ENCODE assay signal across 7 worm cellular contexts in the genomic region with DNA sequence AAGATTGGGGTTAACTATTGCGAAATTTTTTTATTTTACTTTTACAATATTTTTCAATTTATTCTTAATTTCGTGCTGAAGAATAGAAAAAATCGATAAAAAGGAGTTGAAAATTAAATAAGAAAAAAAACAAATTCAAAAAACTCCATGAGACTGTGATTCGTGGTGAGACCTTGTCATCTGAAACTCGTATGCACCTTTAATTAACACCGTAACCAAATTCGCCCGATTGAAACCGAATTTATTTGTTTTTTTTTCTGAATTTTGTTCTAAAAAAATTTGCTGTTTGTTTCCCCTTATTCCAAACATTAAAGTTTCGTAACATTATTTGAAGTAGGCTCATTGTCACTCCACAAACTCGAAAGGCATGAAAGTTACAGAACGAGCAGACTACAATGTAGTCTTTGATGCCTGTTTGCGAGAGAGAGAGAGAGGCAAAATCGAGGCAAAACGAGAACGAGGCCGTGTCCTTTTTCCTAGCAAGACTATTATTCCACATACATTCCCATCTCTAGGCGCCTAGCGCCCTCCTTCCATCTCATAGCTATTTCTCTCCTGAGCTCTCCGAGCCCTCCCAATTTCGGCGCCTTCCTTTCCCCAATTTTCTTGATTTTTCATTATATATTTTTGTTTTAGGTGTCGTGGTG.
TF ChIP-seq lines count a peak whose summit lies in the region.

A gene (plus strand): TSS at position 630 of the 647 bp plus-strand sequence.

TF ChIP-seq in whole organism, L1 larva, 84 proteins besides CTCF, POLR2A, EP300 and RAD21:
- TF ChIP-seq lin-14 (GFP tag; optimal IDR thresholded peaks at IDR 0.05; lab: Kevin White, UChicago): peak; percentile 47
- TF ChIP-seq ceh-82 (tag; optimal IDR thresholded peaks at IDR 0.05; lab: Kevin White, UChicago): peak in 1 of 3 experiments; percentile 18
- no peak for TF ChIP-seq efl-1 (optimal IDR thresholded peaks at IDR 0.05; lab: Kevin White, UChicago)
- peak in 1 of 2 experiments; percentile 53 for TF ChIP-seq efl-1 (GFP tag; optimal IDR thresholded peaks at IDR 0.05 in 1 of 2; lab: Kevin White, UChicago)
- peak in 1 of 2 experiments; percentile 2 for TF ChIP-seq lsy-2 (tag; optimal IDR thresholded peaks at IDR 0.05; lab: Kevin White, UChicago)
- no peak for TF ChIP-seq egl-13 (tag; optimal IDR thresholded peaks at IDR 0.05; lab: Kevin White, UChicago)
- TF ChIP-seq nhr-47 (tag; optimal IDR thresholded peaks at IDR 0.05; lab: Kevin White, UChicago): peak; percentile 23
- peak; percentile 17 for TF ChIP-seq snu-23 (GFP tag; optimal IDR thresholded peaks at IDR 0.05; lab: Kevin White, UChicago)
- TF ChIP-seq nhr-20 (tag; optimal IDR thresholded peaks at IDR 0.05; lab: Kevin White, UChicago): peak; percentile 79
- no peak for TF ChIP-seq C34B4.2 (tag; optimal IDR thresholded peaks at IDR 0.05; lab: Kevin White, UChicago)

TF ChIP-seq in whole organism, L2 larva, 48 proteins besides CTCF, POLR2A, EP300 and RAD21 (continues in another document):
- TF ChIP-seq ZK546.5 (tag; optimal IDR thresholded peaks at IDR 0.05; lab: Kevin White, UChicago) (no peak), peb-1 (tag; optimal IDR thresholded peaks at IDR 0.05; lab: Kevin White, UChicago) (no peak), alr-1 (tag; optimal IDR thresholded peaks at IDR 0.05; lab: Kevin White, UChicago) (no peak), unc-39 (tag; optimal IDR thresholded peaks at IDR 0.05; lab: Kevin White, UChicago) (no peak), nhr-129 (tag; optimal IDR thresholded peaks at IDR 0.05; lab: Kevin White, UChicago) (peak; percentile 60), ztf-11 (tag; optimal IDR thresholded peaks at IDR 0.05; lab: Kevin White, UChicago) (no peak), sma-9 (GFP tag; optimal IDR thresholded peaks at IDR 0.05; lab: Kevin White, UChicago) (no peak), sma-9 (tag; optimal IDR thresholded peaks at IDR 0.05; lab: Kevin White, UChicago) (no peak), nhr-23 (tag; optimal IDR thresholded peaks at IDR 0.05; lab: Kevin White, UChicago) (no peak), mdl-1 (tag; optimal IDR thresholded peaks at IDR 0.05; lab: Kevin White, UChicago) (no peak), sem-4 (tag; optimal IDR thresholded peaks at IDR 0.05; lab: Kevin White, UChicago) (no peak), R02D3.7 (tag; optimal IDR thresholded peaks at IDR 0.05; lab: Kevin White, UChicago) (no peak), nhr-11 (tag; optimal IDR thresholded peaks at IDR 0.05; lab: Kevin White, UChicago) (no peak)

TF ChIP-seq in whole organism, L3 larva, 47 proteins besides CTCF, POLR2A, EP300 and RAD21:
- no peak for TF ChIP-seq nhr-76 (tag; optimal IDR thresholded peaks at IDR 0.05; lab: Kevin White, UChicago)
- peak; percentile 26 for TF ChIP-seq nfya-1 (tag; optimal IDR thresholded peaks at IDR 0.05; lab: Kevin White, UChicago; ENCODE audit: insufficient read depth)
- TF ChIP-seq skn-1 (tag; optimal IDR thresholded peaks at IDR 0.05; lab: Kevin White, UChicago): peak; percentile 3
- peak; percentile 72 for TF ChIP-seq lin-39 (tag; optimal IDR thresholded peaks at IDR 0.05; lab: Kevin White, UChicago)
- peak; percentile 35 for TF ChIP-seq hmg-11 (tag; optimal IDR thresholded peaks at IDR 0.05; lab: Kevin White, UChicago)

TF ChIP-seq in whole organism, L4 larva, 104 proteins besides CTCF, POLR2A, EP300 and RAD21 (continues in another document):
- no peak for TF ChIP-seq mxl-2 (GFP tag; conservative IDR thresholded peaks at IDR 0.05; lab: Robert Waterston, UW)
- no peak for TF ChIP-seq ceh-62 (tag; optimal IDR thresholded peaks at IDR 0.05; lab: Kevin White, UChicago)
- no peak for TF ChIP-seq mxl-3 (GFP tag; optimal IDR thresholded peaks at IDR 0.05; lab: Kevin White, UChicago)
- TF ChIP-seq lsy-2 (tag; optimal IDR thresholded peaks at IDR 0.05; lab: Kevin White, UChicago): peak in 1 of 2 experiments; percentile 6
- TF ChIP-seq nhr-28 (tag; optimal IDR thresholded peaks at IDR 0.05; lab: Kevin White, UChicago): no peak
- TF ChIP-seq zag-1 (tag; optimal IDR thresholded peaks at IDR 0.05; lab: Kevin White, UChicago): no peak
- TF ChIP-seq unc-62 (GFP tag; optimal IDR thresholded peaks at IDR 0.05 in 1 of 2; lab: Kevin White, UChicago): peak in 1 of 2 experiments; percentile 49
- no peak for TF ChIP-seq unc-62 (tag; optimal IDR thresholded peaks at IDR 0.05; lab: Kevin White, UChicago)
- TF ChIP-seq nhr-10 (tag; optimal IDR thresholded peaks at IDR 0.05; lab: Kevin White, UChicago): no peak
- TF ChIP-seq daf-16 (GFP tag; optimal IDR thresholded peaks at IDR 0.05; lab: Kevin White, UChicago): no peak
- TF ChIP-seq daf-16 (tag; optimal IDR thresholded peaks at IDR 0.05; lab: Kevin White, UChicago): peak; percentile 10
- TF ChIP-seq skn-1 (tag; optimal IDR thresholded peaks at IDR 0.05; lab: Kevin White, UChicago): no peak
- TF ChIP-seq aha-1 (tag; lab: Kevin White, UChicago): no peak
- TF ChIP-seq nhr-42 (GFP tag; IDR thresholded peaks at IDR 0.05; lab: Robert Waterston, UW): no peak
- no peak for TF ChIP-seq nhr-48 (tag; optimal IDR thresholded peaks at IDR 0.05; lab: Kevin White, UChicago)

TF ChIP-seq in whole organism, late embryonic, 69 proteins besides CTCF, POLR2A, EP300 and RAD21:
- TF ChIP-seq fkh-6 (tag; optimal IDR thresholded peaks at IDR 0.05; lab: Kevin White, UChicago) (no peak), odd-2 (tag; optimal IDR thresholded peaks at IDR 0.05; lab: Kevin White, UChicago) (no peak), ceh-19 (GFP tag; optimal IDR thresholded peaks at IDR 0.05; lab: Kevin White, UChicago) (no peak), unc-42 (tag; optimal IDR thresholded peaks at IDR 0.05; lab: Kevin White, UChicago) (peak; percentile 37)

TF ChIP-seq in whole organism, mixed stage, embryonic, 35 proteins besides CTCF, POLR2A, EP300 and RAD21:
- peak; percentile 19 for TF ChIP-seq ces-1 (GFP tag; optimal IDR thresholded peaks at IDR 0.05; lab: Kevin White, UChicago)
- no peak for TF ChIP-seq lin-13 (tag; optimal IDR thresholded peaks at IDR 0.05; lab: Kevin White, UChicago)
TF ChIP-seq in whole organism, mixed stage, embryonic: peak in this region for 1.

TF ChIP-seq in whole organism, young adult, 124 proteins besides CTCF, POLR2A, EP300 and RAD21:
- TF ChIP-seq T07F8.4 (tag; optimal IDR thresholded peaks at IDR 0.05; lab: Kevin White, UChicago) (no peak), lsl-1 (GFP tag; optimal IDR thresholded peaks at IDR 0.05; lab: Kevin White, UChicago) (peak; percentile 77), snpc-1.3 (tag; optimal IDR thresholded peaks at IDR 0.05; lab: Kevin White, UChicago; ENCODE audit: insufficient read depth) (peak; percentile 15), D2030.7 (GFP tag; IDR thresholded peaks at IDR 0.05; lab: Robert Waterston, UW) (0 out of 2 replicates have a peak, but pooled peaks have one; percentile 8), unc-130 (GFP tag; optimal IDR thresholded peaks at IDR 0.05; lab: Kevin White, UChicago) (no peak), pha-4 (tag; optimal IDR thresholded peaks at IDR 0.05; lab: Kevin White, UChicago) (no peak), madf-6 (GFP tag; IDR thresholded peaks at IDR 0.05; lab: Robert Waterston, UW) (peak; percentile 65), F33H1.4 (GFP tag; IDR thresholded peaks at IDR 0.05; lab: Robert Waterston, UW) (peak; percentile 83), madf-8 (GFP tag; conservative IDR thresholded peaks at IDR 0.05; lab: Robert Waterston, UW) (peak; percentile 64), xnd-1 (tag; optimal IDR thresholded peaks at IDR 0.05; lab: Kevin White, UChicago) (peak; percentile 63), cebp-1 (GFP tag; IDR thresholded peaks at IDR 0.05; lab: Robert Waterston, UW) (no peak), cebp-1 (tag; optimal IDR thresholded peaks at IDR 0.05; lab: Kevin White, UChicago) (peak; percentile 43), zfh-2 (GFP tag; conservative IDR thresholded peaks at IDR 0.05; lab: Robert Waterston, UW) (0 out of 2 replicates have a peak, but pooled peaks have one; percentile 45)
